Fruit fly (Drosophila melanogaster) whole organism, embryonic: ENCODE measurements around the gene CG3534.

ENCODE experiments used
- Awh ChIP-seq: fragments of 200-800 bp; sonication (Bioruptor generic); IDR thresholded peaks from 2 replicates; pipeline ENCODE4, ENCODE4 v1.3.6; 2022; ENCODE audit warnings: missing biosample characterization, missing genetic modification characterization
- CG10321 ChIP-seq: fragments of 200-800 bp; sonication (Bioruptor generic); IDR thresholded peaks from 2 replicates; pipeline ENCODE4 v1.3.6; 2022; ENCODE audit warnings: missing biosample characterization, missing genetic modification characterization
- CG11695 ChIP-seq: fragments of 200-800 bp; sonication (Bioruptor generic); IDR thresholded peaks from 3 replicates; pipeline ENCODE4 v1.3.6; 2022; ENCODE audit warnings: missing biosample characterization, missing genetic modification characterization
- CG13287 ChIP-seq: fragments of 200-800 bp; sonication (Bioruptor generic); IDR thresholded peaks from 2 replicates; pipeline ENCODE4 v1.3.6; 2022; ENCODE audit warnings: missing biosample characterization, missing genetic modification characterization; ENCODE audit not compliant: partially characterized antibody
- CG14965 ChIP-seq: fragments of 200-800 bp; sonication (Bioruptor generic); optimal IDR thresholded peaks from 2 replicates; lab custom pipeline; 2016; ENCODE audit warnings: missing biosample characterization, missing genetic modification characterization, borderline replicate concordance
- CG15269 ChIP-seq: fragments of 200-800 bp; sonication (Bioruptor generic); optimal IDR thresholded peaks from 2 replicates; lab custom pipeline; 2018; ENCODE audit warnings: missing biosample characterization, mild to moderate bottlenecking, missing genetic modification characterization, moderate library complexity
- CG1647 ChIP-seq: fragments of 200-800 bp; sonication (Bioruptor generic); optimal IDR thresholded peaks from 3 replicates; lab custom pipeline; 2016; ENCODE audit warnings: missing biosample characterization, missing genetic modification characterization
- CG17186 ChIP-seq: fragments of 200-800 bp; sonication (Bioruptor generic); optimal IDR thresholded peaks from 3 replicates; lab custom pipeline; 2017; ENCODE audit warnings: missing biosample characterization, missing genetic modification reagents, missing genetic modification characterization
- CG1792 ChIP-seq: fragments of 200-800 bp; sonication (Bioruptor generic); optimal IDR thresholded peaks from 2 replicates; lab custom pipeline; 2016; ENCODE audit warnings: missing biosample characterization, missing genetic modification characterization
- CG2202 ChIP-seq: fragments of 200-800 bp; sonication (Bioruptor generic); optimal IDR thresholded peaks from 2 replicates; lab custom pipeline; 2018; ENCODE audit warnings: missing biosample characterization, mild to moderate bottlenecking, missing genetic modification characterization
- CG2875 ChIP-seq: fragments of 200-800 bp; sonication (Bioruptor generic); optimal IDR thresholded peaks from 2 replicates; lab custom pipeline; 2017; ENCODE audit warnings: missing biosample characterization, mild to moderate bottlenecking, missing genetic modification characterization, missing genetic modification reagents
- CG2889 ChIP-seq: fragments of 200-800 bp; sonication (Bioruptor generic); IDR thresholded peaks from 3 replicates; pipeline ENCODE4 v1.3.6; 2022; ENCODE audit warnings: missing biosample characterization, missing genetic modification characterization
- CG31365 ChIP-seq: fragments of 200-800 bp; sonication (Bioruptor generic); optimal IDR thresholded peaks from 2 replicates; lab custom pipeline; 2018; ENCODE audit warnings: missing biosample characterization, mild to moderate bottlenecking, missing genetic modification characterization
- CG31441 ChIP-seq: fragments of 200-800 bp; sonication (Bioruptor generic); IDR thresholded peaks from 2 replicates; pipeline ENCODE4 v1.3.6; 2022; ENCODE audit warnings: missing biosample characterization, missing genetic modification characterization
- CG32767 ChIP-seq: fragments of 200-800 bp; sonication (Bioruptor generic); IDR thresholded peaks from 2 replicates; pipeline ENCODE4 v1.3.6; 2022; ENCODE audit warnings: missing biosample characterization, missing genetic modification characterization
- CG33557 ChIP-seq: fragments of 200-800 bp; sonication (Bioruptor generic); optimal IDR thresholded peaks from 2 replicates; lab custom pipeline; 2019; ENCODE audit warnings: missing biosample characterization, mild to moderate bottlenecking, missing genetic modification characterization, moderate library complexity
- CG4617 ChIP-seq: fragments of 200-800 bp; sonication (Bioruptor generic); optimal IDR thresholded peaks from 3 replicates; lab custom pipeline; 2016; ENCODE audit warnings: missing biosample characterization, missing genetic modification characterization, borderline replicate concordance
- CG4854 ChIP-seq: fragments of 200-800 bp; sonication (Bioruptor generic); optimal IDR thresholded peaks from 2 replicates; lab custom pipeline; 2016; ENCODE audit warnings: missing biosample characterization, missing genetic modification characterization, inconsistent platforms
- CG5245 ChIP-seq: fragments of 200-800 bp; sonication (Bioruptor generic); optimal IDR thresholded peaks from 3 replicates; lab custom pipeline; 2016; ENCODE audit warnings: missing biosample characterization, missing genetic modification characterization
- CG6175 ChIP-seq: fragments of 200-800 bp; sonication (Bioruptor generic); IDR thresholded peaks from 3 replicates; pipeline ENCODE4 v1.3.6; 2022; ENCODE audit warnings: missing biosample characterization, missing genetic modification characterization
- CG6654 ChIP-seq: fragments of 200-800 bp; sonication (Bioruptor generic); optimal IDR thresholded peaks from 2 replicates; lab custom pipeline; 2017; ENCODE audit warnings: missing biosample characterization, mild to moderate bottlenecking, missing genetic modification characterization
- CG6813 ChIP-seq: fragments of 200-800 bp; sonication (Bioruptor generic); optimal IDR thresholded peaks from 2 replicates; lab custom pipeline; 2017; ENCODE audit warnings: missing biosample characterization, missing genetic modification characterization, mild to moderate bottlenecking, moderate library complexity, missing genetic modification reagents
- CG8765 ChIP-seq: fragments of 200-800 bp; sonication (Bioruptor generic); IDR thresholded peaks from 2 replicates; pipeline ENCODE4 v1.3.6; 2022; ENCODE audit warnings: missing biosample characterization, missing genetic modification characterization
- Camta ChIP-seq: fragments of 200-800 bp; sonication (Bioruptor generic); optimal IDR thresholded peaks from 2 replicates; lab custom pipeline; 2016; ENCODE audit warnings: missing biosample characterization, missing genetic modification characterization
- CoRest ChIP-seq: fragments of 200-800 bp; sonication (Bioruptor generic); optimal IDR thresholded peaks from 3 replicates; lab custom pipeline; 2018; ENCODE audit warnings: missing biosample characterization, mild to moderate bottlenecking, missing genetic modification characterization, moderate library complexity
- HmgD ChIP-seq: fragments of 200-800 bp; sonication (Bioruptor generic); optimal IDR thresholded peaks from 3 replicates; lab custom pipeline; 2016; ENCODE audit warnings: missing biosample characterization, missing genetic modification characterization
- NFAT ChIP-seq: fragments of 200-800 bp; sonication (Bioruptor generic); IDR thresholded peaks from 2 replicates; pipeline ENCODE4 v1.3.6; 2022; ENCODE audit warnings: missing biosample characterization, missing genetic modification characterization
- Neu2 ChIP-seq: fragments of 200-800 bp; sonication (Bioruptor generic); optimal IDR thresholded peaks from 3 replicates; lab custom pipeline; 2016; ENCODE audit warnings: missing biosample characterization, missing genetic modification characterization, borderline replicate concordance
- Poxn ChIP-seq: fragments of 200-800 bp; sonication (Bioruptor generic); IDR thresholded peaks from 2 replicates; pipeline ENCODE4 v1.3.6; 2022; ENCODE audit warnings: missing biosample characterization, missing genetic modification characterization
- chif ChIP-seq, 2 experiments: fragments of 200-800 bp; sonication (Bioruptor generic); optimal IDR thresholded peaks; 3 replicates each; lab custom pipeline; 2016; ENCODE audit warnings: missing biosample characterization in 2 of 2, missing genetic modification characterization in 2 of 2
- croc ChIP-seq: fragments of 200-800 bp; sonication (Bioruptor generic); conservative IDR thresholded peaks from 3 replicates; pipeline ENCODE4 v1.3.6; 2022; ENCODE audit warnings: missing biosample characterization, missing genetic modification characterization
- crp ChIP-seq, 2 experiments: fragments of 200-800 bp; sonication (Bioruptor generic); optimal IDR thresholded peaks; 2 replicates in 1 of 2; 3 replicates in 1 of 2; lab custom pipeline; 2017; ENCODE audit warnings: missing biosample characterization in 2 of 2, missing genetic modification characterization in 2 of 2, mild to moderate bottlenecking in 1 of 2, moderate library complexity in 1 of 2
- dati ChIP-seq: fragments of 200-800 bp; sonication (Bioruptor generic); IDR thresholded peaks from 2 replicates; pipeline ENCODE4 v1.3.6; 2022; ENCODE audit warnings: missing biosample characterization, missing genetic modification characterization
- fd3F ChIP-seq: fragments of 200-800 bp; sonication (Bioruptor generic); optimal IDR thresholded peaks from 2 replicates; lab custom pipeline; 2018; ENCODE audit warnings: missing biosample characterization, mild to moderate bottlenecking, missing genetic modification characterization, moderate library complexity
- fd64A ChIP-seq: fragments of 200-800 bp; sonication (Bioruptor generic); optimal IDR thresholded peaks from 3 replicates; lab custom pipeline; 2018; ENCODE audit warnings: missing biosample characterization, mild to moderate bottlenecking, missing genetic modification characterization
- ftz-f1 ChIP-seq: fragments of 200-800 bp; sonication (Bioruptor generic); optimal IDR thresholded peaks from 2 replicates; lab custom pipeline; 2016; ENCODE audit warnings: missing biosample characterization, missing genetic modification characterization
- gcm2 ChIP-seq: fragments of 200-800 bp; sonication (Bioruptor generic); optimal IDR thresholded peaks from 2 replicates; lab custom pipeline; 2016; ENCODE audit warnings: missing biosample characterization, missing genetic modification characterization
- hkb ChIP-seq, 2 experiments: fragments of 200-800 bp in 1 of 2; fragments of >200 bp in 1 of 2; sonication (Bioruptor generic) in 1 of 2; IDR thresholded peaks in 1 of 2; optimal IDR thresholded peaks in 1 of 2; 2 replicates each; pipeline versions ENCODE4 v1.3.6 to Lab custom; 2017 to 2022; ENCODE audit warnings: missing biosample characterization in 1 of 2, missing genetic modification characterization in 1 of 2
- insv ChIP-seq, 2 experiments: fragments of 200-800 bp; sonication (Bioruptor generic); optimal IDR thresholded peaks; 3 replicates each; lab custom pipeline; 2016 to 2018; ENCODE audit warnings: missing biosample characterization in 2 of 2, missing genetic modification characterization in 2 of 2
- knrl ChIP-seq: fragments of 200-800 bp; sonication (Bioruptor generic); IDR thresholded peaks from 3 replicates; pipeline ENCODE4 v1.3.6; 2022; ENCODE audit warnings: missing biosample characterization, missing genetic modification characterization; ENCODE audit not compliant: partially characterized antibody
- nerfin-2 ChIP-seq: fragments of 200-800 bp; sonication (Bioruptor generic); IDR thresholded peaks from 2 replicates; pipeline ENCODE4 v1.3.6; 2022; ENCODE audit warnings: missing biosample characterization, missing genetic modification characterization; ENCODE audit not compliant: partially characterized antibody
- nom ChIP-seq: fragments of 200-800 bp; sonication (Bioruptor generic); optimal IDR thresholded peaks from 2 replicates; lab custom pipeline; 2017; ENCODE audit warnings: missing biosample characterization, missing genetic modification characterization, mild to moderate bottlenecking, moderate library complexity, missing genetic modification reagents
- pzg ChIP-seq: fragments of 200-800 bp; sonication (Bioruptor generic); optimal IDR thresholded peaks from 3 replicates; lab custom pipeline; 2018; ENCODE audit warnings: missing biosample characterization, mild to moderate bottlenecking, missing genetic modification characterization, moderate library complexity
- row ChIP-seq: fragments of 200-800 bp; sonication (Bioruptor generic); IDR thresholded peaks from 3 replicates; pipeline ENCODE4 v1.3.6; 2022; ENCODE audit warnings: missing biosample characterization, missing genetic modification characterization
- so ChIP-seq: fragments of 200-800 bp; sonication (Bioruptor generic); IDR thresholded peaks from 3 replicates; pipeline ENCODE4 v1.3.6; 2022; ENCODE audit warnings: missing biosample characterization, missing genetic modification characterization
- tgo ChIP-seq: fragments of 200-800 bp; sonication (Bioruptor generic); IDR thresholded peaks from 3 replicates; pipeline ENCODE4 v1.3.6; 2022; ENCODE audit warnings: missing biosample characterization, missing genetic modification characterization
- tin ChIP-seq: fragments of 200-800 bp; sonication (Bioruptor generic); optimal IDR thresholded peaks from 3 replicates; lab custom pipeline; 2016; ENCODE audit warnings: missing biosample characterization, missing genetic modification characterization
- vnd ChIP-seq: fragments of 200-800 bp; sonication (Bioruptor generic); IDR thresholded peaks from 3 replicates; pipeline ENCODE4 v1.3.6; 2022; ENCODE audit warnings: missing biosample characterization, missing genetic modification characterization; ENCODE audit not compliant: partially characterized antibody
- zen2 ChIP-seq: fragments of 200-800 bp; sonication (Bioruptor generic); IDR thresholded peaks from 3 replicates; pipeline ENCODE4 v1.3.6; 2022; ENCODE audit warnings: missing biosample characterization, missing genetic modification characterization; ENCODE audit not compliant: partially characterized antibody

Gene CG3534

DNA sequence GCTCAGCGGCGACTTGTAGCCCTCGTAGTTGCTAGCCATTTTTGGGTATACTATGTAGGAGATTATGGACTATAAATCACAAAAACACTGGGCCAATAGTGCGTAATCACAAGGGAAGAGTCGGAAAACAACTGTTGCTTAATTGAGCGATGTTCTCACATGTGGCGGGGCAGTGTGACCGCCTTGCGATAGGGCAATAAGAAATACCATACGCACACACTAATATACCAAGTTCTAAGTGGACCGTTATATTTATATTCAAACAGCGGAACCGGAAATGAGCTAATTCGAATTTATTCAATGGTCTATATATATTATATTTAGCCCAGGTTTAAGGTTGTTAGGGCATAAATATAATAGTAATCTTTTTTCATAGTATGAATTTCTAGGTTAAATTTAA is 24.7 kb downstream of the CG3534 start, which contains the start of gene Adsl (continued):
- peak; percentile 7 for TF ChIP-seq CG6654 (GFP tag; lab: Kevin White, UChicago)
- peak in 1 of 2 experiments; percentile 68 for TF ChIP-seq insv (GFP tag; optimal IDR thresholded peaks at IDR 0.05; lab: Kevin White, UChicago)
- no peak for TF ChIP-seq hkb (optimal IDR thresholded peaks at IDR 0.05; lab: Kevin White, UChicago)
- peak; percentile 73 for TF ChIP-seq hkb (GFP tag; IDR thresholded peaks at IDR 0.05; lab: Robert Waterston, UW)
- peak; percentile 60; the same call in 1 of the 2 replicates for TF ChIP-seq CG13287 (GFP tag; lab: Robert Waterston, UW)
- peak; percentile 41 for TF ChIP-seq Camta
- TF ChIP-seq CG5245 (GFP tag; lab: Kevin White, UChicago): no peak
- no peak for TF ChIP-seq CG15269
- TF ChIP-seq croc (GFP tag; lab: Robert Waterston, UW): 0 out of 3 replicates have a peak, but pooled peaks have one; percentile 20
- peak; percentile 83 for TF ChIP-seq CG2875
- no peak for TF ChIP-seq CG14965 (GFP tag; lab: Kevin White, UChicago)
- TF ChIP-seq NFAT (GFP tag; lab: Robert Waterston, UW): peak; percentile 8; the same call in 1 of the 2 replicates
- TF ChIP-seq CG33557 (GFP tag; lab: Kevin White, UChicago): peak; percentile 75
- peak in 1 of 2 experiments; percentile 69 for TF ChIP-seq crp (GFP tag; optimal IDR thresholded peaks at IDR 0.05; lab: Kevin White, UChicago)
- TF ChIP-seq CG31365 (tag; lab: Kevin White, UChicago): peak; percentile 44
- TF ChIP-seq CG2202 (tag; lab: Kevin White, UChicago): peak; percentile 74
- TF ChIP-seq nerfin-2 (GFP tag; lab: Robert Waterston, UW): no peak
- TF ChIP-seq CG2889 (GFP tag; lab: Robert Waterston, UW): no peak
- TF ChIP-seq tin: peak; percentile 24
- peak; percentile 19; the same call in 1 of the 3 replicates for TF ChIP-seq tgo (GFP tag; lab: Robert Waterston, UW)
- peak; percentile 41 for TF ChIP-seq gcm2 (GFP tag; lab: Kevin White, UChicago)
- TF ChIP-seq HmgD (GFP tag; lab: Kevin White, UChicago): no peak
- peak; percentile 85 for TF ChIP-seq CoRest
- TF ChIP-seq vnd (GFP tag; lab: Robert Waterston, UW): no peak
- no peak for TF ChIP-seq CG1792
- TF ChIP-seq fd64A (GFP tag; lab: Kevin White, UChicago): peak; percentile 72
- TF ChIP-seq CG32767 (GFP tag; lab: Robert Waterston, UW): peak; percentile 35; the same call in 1 of the 2 replicates
- no peak for TF ChIP-seq dati (GFP tag; lab: Robert Waterston, UW)
- peak; percentile 84; the same call in 1 of the 2 replicates for TF ChIP-seq CG31441
- no peak for TF ChIP-seq nom
- no peak for TF ChIP-seq row (GFP tag; lab: Robert Waterston, UW)
- TF ChIP-seq CG4854: no peak
- TF ChIP-seq pzg (GFP tag; lab: Kevin White, UChicago): peak; percentile 66
- TF ChIP-seq CG1647 (GFP tag; lab: Kevin White, UChicago): no peak
- peak; percentile 60 for TF ChIP-seq CG17186 (GFP tag; lab: Kevin White, UChicago)
- TF ChIP-seq zen2 (GFP tag; lab: Robert Waterston, UW): no peak
- no peak for TF ChIP-seq Awh (GFP tag; lab: Robert Waterston, UW)
- TF ChIP-seq so (GFP tag; lab: Robert Waterston, UW): 0 out of 3 replicates have a peak, but pooled peaks have one; percentile 32
- TF ChIP-seq Poxn: no peak
- no peak for TF ChIP-seq CG8765 (GFP tag; lab: Robert Waterston, UW)
- TF ChIP-seq CG6813 (GFP tag; lab: Kevin White, UChicago): peak; percentile 85
- TF ChIP-seq Neu2 (GFP tag; lab: Kevin White, UChicago): no peak
- TF ChIP-seq CG11695 (GFP tag; lab: Robert Waterston, UW): no peak
- TF ChIP-seq CG10321 (GFP tag; lab: Robert Waterston, UW): peak; percentile 37; the same call in 1 of the 2 replicates
- peak in 1 of 2 experiments; percentile 26 for TF ChIP-seq chif (GFP tag; optimal IDR thresholded peaks at IDR 0.05; lab: Kevin White, UChicago)
- no peak for TF ChIP-seq ftz-f1 (GFP tag; lab: Kevin White, UChicago)
- no peak for TF ChIP-seq CG6175 (GFP tag; lab: Robert Waterston, UW)
- peak; percentile 29; the same call in 1 of the 3 replicates for TF ChIP-seq knrl (GFP tag; lab: Robert Waterston, UW)
- TF ChIP-seq CG4617 (GFP tag; lab: Kevin White, UChicago): no peak
- no peak for TF ChIP-seq fd3F (GFP tag; lab: Kevin White, UChicago)
